Worm (Caenorhabditis elegans) whole organism, L4/young adult: Measurements from ENCODE around the gene C16C4.1.

ENCODE experiments used
- W03F9.2 ChIP-seq: fragments of 150-350 bp; optimal IDR thresholded peaks from 2 replicates; lab custom pipeline; 2014; ENCODE audit warnings: missing biosample characterization, missing genetic modification characterization
- dao-5 ChIP-seq: sonication (generic microtip); optimal IDR thresholded peaks from 2 replicates; lab custom pipeline; 2016; ENCODE audit warnings: missing genotype, missing genetic modification characterization, moderate library complexity, missing compliant biosample characterization
- him-1 ChIP-seq: sonication (generic microtip); optimal IDR thresholded peaks from 2 replicates; lab custom pipeline; 2016; ENCODE audit warnings: missing genotype, missing genetic modification reagents, missing genetic modification characterization, missing compliant biosample characterization

C16C4.1 gene

DNA sequence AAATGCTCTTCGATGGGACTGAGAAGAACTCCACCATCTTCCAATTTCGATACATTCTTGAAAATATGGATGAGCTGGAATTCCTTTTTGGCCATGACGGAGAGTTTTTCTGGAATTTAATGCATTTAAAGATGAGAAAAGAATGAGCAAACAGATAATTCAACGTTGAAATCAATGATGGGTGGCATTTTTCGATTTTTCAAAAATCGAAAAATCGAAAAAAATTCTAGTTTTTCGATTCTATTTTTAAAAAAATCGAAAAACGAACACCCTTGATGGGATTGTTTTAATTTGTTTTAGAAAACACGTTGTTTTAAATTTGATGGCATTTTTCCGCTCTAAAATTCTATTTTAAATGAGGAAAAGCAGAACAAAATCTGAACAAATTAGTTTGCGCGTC lies 18.7 kb downstream of the C16C4.1 start, which contains the start of gene math-31:
math-31 (minus strand) TSS at position 101 of the 400 bp plus-strand sequence.
- TF ChIP-seq dao-5 (tag; lab: Kevin White, UChicago), result no peak
- TF ChIP-seq W03F9.2 (tag; lab: Kevin White, UChicago), result no peak
- no peak for TF ChIP-seq him-1 (tag; lab: Kevin White, UChicago)

DNA sequence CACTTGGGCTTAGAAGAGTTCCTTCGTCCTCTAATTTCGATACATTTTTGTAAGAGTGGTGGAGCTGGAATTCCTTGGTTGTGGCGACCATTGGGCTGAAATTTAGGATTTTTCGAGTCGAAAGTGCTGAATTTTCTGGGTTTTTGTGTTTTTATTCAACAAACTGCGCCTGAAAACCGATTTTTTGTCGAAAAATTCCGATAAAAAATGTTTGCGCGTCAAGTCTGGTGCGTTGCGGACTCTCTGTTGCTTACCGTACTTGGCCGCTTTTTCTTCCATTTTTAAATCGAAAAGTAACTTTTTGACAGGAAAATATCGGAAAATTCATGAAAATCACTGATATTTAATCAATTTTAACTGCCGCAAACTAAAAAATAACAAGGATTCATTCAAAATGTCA lies 23.9 kb downstream of the C16C4.1 start, which contains the start of gene bath-4:
bath-4 (minus strand) TSS at position 101 of the 400 bp plus-strand sequence.
- TF ChIP-seq dao-5 (tag; lab: Kevin White, UChicago) (no peak), him-1 (tag; lab: Kevin White, UChicago) (no peak), W03F9.2 (tag; lab: Kevin White, UChicago) (no peak)

DNA sequence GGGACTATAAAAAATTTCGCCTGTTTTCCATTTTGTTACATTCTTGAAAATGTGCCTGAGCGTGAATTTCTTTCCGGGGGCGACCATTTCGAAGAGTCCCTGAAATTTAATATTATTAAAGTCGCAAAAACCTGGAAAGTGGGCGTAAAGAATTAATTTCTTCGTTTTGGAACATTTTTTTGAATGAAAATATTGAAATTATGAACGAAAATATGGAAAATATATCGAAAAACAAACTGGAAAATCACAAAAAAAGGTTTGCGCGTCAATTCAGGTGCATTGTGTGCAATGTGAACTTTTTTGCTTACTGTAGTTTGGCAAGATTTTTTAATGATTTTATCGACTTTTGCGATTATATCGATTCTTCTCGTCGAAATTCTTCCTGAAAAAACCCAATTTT lies 27.0 kb downstream of the C16C4.1 start, which contains the start of gene bath-7:
bath-7 (minus strand) TSS at position 101 of the 400 bp plus-strand sequence.
- TF ChIP-seq dao-5 (tag; lab: Kevin White, UChicago) (no peak), him-1 (tag; lab: Kevin White, UChicago) (no peak), W03F9.2 (tag; lab: Kevin White, UChicago) (no peak)

DNA sequence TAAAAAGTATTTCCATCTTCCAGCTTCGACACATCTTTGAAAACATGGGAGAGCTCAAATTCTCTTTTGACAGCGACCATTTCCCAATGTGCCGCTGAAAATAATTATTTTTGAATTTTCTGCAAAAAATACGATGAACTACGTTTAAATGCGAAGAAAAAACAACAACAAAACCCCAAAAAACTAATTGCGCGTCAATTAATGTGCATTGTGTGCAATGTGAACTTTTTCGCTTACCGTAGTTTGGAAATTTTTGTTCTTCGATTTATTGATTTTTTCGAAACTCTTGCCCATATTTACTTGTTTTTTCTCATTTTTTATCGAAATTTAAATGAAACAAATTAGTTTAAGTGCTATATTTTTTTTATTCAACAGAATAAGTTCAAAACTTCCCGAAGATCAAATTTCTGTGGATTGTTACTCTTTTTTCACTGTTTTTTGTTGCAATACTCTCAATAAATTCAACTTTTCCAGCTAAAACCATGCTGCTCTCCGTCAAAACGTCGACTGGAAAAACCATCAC lies 28.7 kb downstream of the C16C4.1 start, which contains the start of the genes bath-2 and F52C6.4:
bath-2 (minus strand) TSS at position 101 of the 523 bp plus-strand sequence.
F52C6.4 (plus strand) TSS at position 473 of the 523 bp plus-strand sequence.
- no peak for TF ChIP-seq dao-5 (tag; lab: Kevin White, UChicago)

DNA sequence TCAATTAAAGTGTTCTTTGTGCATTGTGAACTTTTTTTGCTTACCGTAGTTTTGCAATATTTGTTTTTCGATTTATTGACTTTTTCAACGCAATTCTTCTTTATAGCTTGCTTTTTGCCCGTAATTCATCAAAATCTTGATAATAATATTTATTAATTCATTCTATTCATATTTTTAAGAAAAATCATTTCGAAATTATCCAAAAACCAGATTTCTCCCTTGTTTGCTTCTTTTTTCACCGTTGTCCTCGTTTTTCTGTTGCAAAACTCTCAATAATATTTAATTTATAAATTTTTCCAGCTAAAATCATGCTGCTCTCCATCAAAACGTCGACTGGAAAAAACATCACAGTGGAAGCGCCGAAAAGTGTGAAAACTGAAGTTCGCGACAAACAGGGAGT lies 30.4 kb downstream of the C16C4.1 start, which contains the start of gene F52C6.3:
F52C6.3 (plus strand) TSS at position 301 of the 400 bp plus-strand sequence.
- TF ChIP-seq him-1 (tag; lab: Kevin White, UChicago) (no peak), W03F9.2 (tag; lab: Kevin White, UChicago) (no peak), dao-5 (tag; lab: Kevin White, UChicago) (no peak)

DNA sequence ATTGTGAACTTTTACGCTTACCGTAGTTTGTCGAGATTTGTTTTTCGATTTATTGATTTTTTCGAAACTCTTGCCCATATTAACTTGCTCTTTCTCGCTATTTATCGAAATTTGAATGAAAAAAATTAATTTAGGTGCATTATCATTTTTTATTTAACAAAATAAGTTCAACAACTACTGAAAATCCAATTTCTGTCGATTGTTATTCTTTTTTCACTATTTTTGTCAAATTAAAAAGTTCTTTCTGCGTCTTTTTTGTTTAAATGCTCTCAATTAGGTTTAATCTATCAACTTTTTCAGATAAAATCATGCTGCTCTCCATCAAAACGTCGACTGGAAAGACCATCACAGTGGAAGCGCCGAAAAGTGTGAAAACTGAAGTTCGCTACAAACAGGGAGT lies 32.1 kb downstream of the C16C4.1 start, which contains the start of gene F52C6.2:
F52C6.2 (plus strand) TSS at position 301 of the 400 bp plus-strand sequence.
- TF ChIP-seq dao-5 (tag; lab: Kevin White, UChicago) (no peak), him-1 (tag; lab: Kevin White, UChicago) (no peak), W03F9.2 (tag; lab: Kevin White, UChicago) (no peak)

DNA sequence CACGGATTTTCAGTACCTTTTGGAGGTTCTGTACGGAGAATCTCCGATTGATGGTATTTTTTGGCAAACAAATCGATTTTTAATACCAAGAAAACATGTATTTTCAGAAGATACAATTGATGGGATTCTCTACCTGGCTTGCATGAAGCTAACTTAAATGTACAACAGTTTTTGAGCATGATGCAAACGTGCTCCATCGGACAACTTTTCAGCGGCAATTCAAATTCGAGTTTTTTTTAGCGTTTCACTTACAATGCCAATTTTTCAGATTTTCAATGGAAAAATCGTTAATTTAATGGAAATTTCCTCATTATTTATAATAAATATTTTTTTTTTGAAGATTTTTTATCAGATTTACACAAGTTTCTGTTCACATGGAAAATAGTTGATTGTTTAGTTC lies 34.6 kb downstream of the C16C4.1 start:
- TF ChIP-seq W03F9.2 (tag; lab: Kevin White, UChicago) (no peak), him-1 (tag; lab: Kevin White, UChicago) (no peak), dao-5 (tag; lab: Kevin White, UChicago) (no peak)

DNA sequence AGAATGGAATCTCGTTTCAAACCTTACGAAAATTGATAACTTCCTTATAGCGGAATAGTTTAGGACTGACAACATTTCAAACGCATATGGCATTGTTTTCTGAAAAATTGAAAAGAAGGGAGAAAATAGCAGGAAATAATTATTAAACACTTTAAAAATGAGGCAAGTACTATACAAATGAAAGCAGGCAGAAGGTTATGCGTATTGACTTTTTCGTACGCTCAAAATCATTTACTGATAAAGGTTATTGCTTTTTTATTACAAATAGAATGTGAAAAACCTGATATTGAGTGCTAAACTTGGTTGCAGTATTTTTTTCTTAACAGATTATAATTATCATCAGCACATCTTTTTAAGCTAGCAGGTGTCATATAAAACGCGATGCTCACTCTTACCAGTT lies 45.6 kb downstream of the C16C4.1 start, which contains the start of gene ZK250.13:
ZK250.13 (minus strand) TSS at position 101 of the 400 bp plus-strand sequence.
- TF ChIP-seq him-1 (tag; lab: Kevin White, UChicago), result no peak
- no peak for TF ChIP-seq W03F9.2 (tag; lab: Kevin White, UChicago)
- TF ChIP-seq dao-5 (tag; lab: Kevin White, UChicago), result no peak
